Worm (Caenorhabditis elegans) whole organism, young adult: ENCODE results near the gene lin-66.
"Not testable (repeated sequence)": the region's sequence is repeated elsewhere in the genome, so short reads cannot be mapped to it uniquely, and the experiment has no call there.

Experiments
- B0336.3 ChIP-seq: fragments of 200-800 bp; sonication (Bioruptor generic); IDR thresholded peaks from 2 replicates; pipeline ENCODE4 v1.3.6; 2022; ENCODE audit warnings: missing genetic modification characterization, missing compliant biosample characterization
- C06A6.2 ChIP-seq: fragments of 200-800 bp; sonication (Bioruptor generic); conservative IDR thresholded peaks from 2 replicates; pipeline ENCODE4 v1.3.6; 2022; ENCODE audit warnings: missing genetic modification characterization, missing compliant biosample characterization
- F10E7.11 ChIP-seq: sonication (generic microtip); optimal IDR thresholded peaks from 2 replicates; lab custom pipeline; 2017; ENCODE audit warnings: mild to moderate bottlenecking, missing genetic modification characterization, moderate library complexity, missing compliant biosample characterization
- F57C9.4 ChIP-seq: sonication (generic microtip); optimal IDR thresholded peaks from 2 replicates; lab custom pipeline; 2017; ENCODE audit warnings: mild to moderate bottlenecking, missing genetic modification characterization, missing compliant biosample characterization
- ama-1 ChIP-seq, 3 experiments: fragments of 150-350 bp in 1 of 3; sonication (generic microtip) in 2 of 3; optimal IDR thresholded peaks; 2 replicates each; lab custom pipeline; 2014 to 2018; ENCODE audit warnings: missing biosample characterization in 2 of 3, missing genetic modification characterization in 2 of 3, missing genetic modification reagents in 2 of 3
- chd-7 ChIP-seq: sonication (generic microtip); optimal IDR thresholded peaks from 2 replicates; lab custom pipeline; 2016; ENCODE audit warnings: mild to moderate bottlenecking, missing genetic modification characterization, moderate library complexity, missing compliant biosample characterization
- efl-1 ChIP-seq: fragments of 150-350 bp; optimal IDR thresholded peaks from 2 replicates; lab custom pipeline; 2014; ENCODE audit warnings: missing biosample characterization, missing genetic modification reagents, missing genetic modification characterization
- lsy-27 ChIP-seq: sonication (generic microtip); optimal IDR thresholded peaks from 2 replicates; lab custom pipeline; 2017; ENCODE audit warnings: missing genetic modification characterization, mild to moderate bottlenecking, missing compliant biosample characterization, antibody characterized with exemption, missing genotype, borderline replicate concordance; ENCODE audit not compliant: insufficient read depth
- pha-4 ChIP-seq: fragments of 150-350 bp; sonication (generic microtip); optimal IDR thresholded peaks from 2 replicates; lab custom pipeline; 2014; ENCODE audit warnings: missing biosample characterization, missing genetic modification reagents, missing genetic modification characterization
- snpc-1.1 ChIP-seq: sonication (generic microtip); optimal IDR thresholded peaks from 2 replicates; lab custom pipeline; 2017; ENCODE audit warnings: missing genetic modification characterization, mild to moderate bottlenecking, missing compliant biosample characterization, antibody characterized with exemption, moderate library complexity, missing genotype, missing genetic modification reagents; ENCODE audit not compliant: insufficient read depth
- snpc-4 ChIP-seq, 5 experiments: fragments of 150-350 bp in 1 of 5; sonication (generic microtip) in 4 of 5; optimal IDR thresholded peaks; 2 replicates each; lab custom pipeline; 2014 to 2018; ENCODE audit warnings: missing genetic modification characterization in 5 of 5, missing biosample characterization in 3 of 5, antibody characterized with exemption in 2 of 5, mild to moderate bottlenecking in 2 of 5, missing compliant biosample characterization in 2 of 5, missing genotype in 2 of 5, moderate library complexity in 2 of 5, missing genetic modification reagents in 1 of 5
- unc-62 ChIP-seq: fragments of 150-350 bp; optimal IDR thresholded peaks from 2 replicates; lab custom pipeline; 2014; ENCODE audit warnings: missing biosample characterization, missing genetic modification reagents, missing genetic modification characterization
- zim-3 ChIP-seq: sonication (generic microtip); optimal IDR thresholded peaks from 2 replicates; lab custom pipeline; 2017; ENCODE audit warnings: mild to moderate bottlenecking, missing genetic modification characterization, moderate library complexity, missing compliant biosample characterization
- ztf-26 ChIP-seq: sonication (generic microtip); optimal IDR thresholded peaks from 2 replicates; lab custom pipeline; 2017; ENCODE audit warnings: missing genetic modification characterization, missing compliant biosample characterization

- not testable (repeated sequence) for TF ChIP-seq C06A6.2 (GFP tag; lab: Robert Waterston, UW); ztf-26 (tag; lab: Kevin White, UChicago); pha-4 (tag; lab: Kevin White, UChicago); ama-1 (optimal IDR thresholded peaks at IDR 0.05; lab: Kevin White, UChicago); ama-1 (GFP tag; optimal IDR thresholded peaks at IDR 0.05; lab: Kevin White, UChicago); snpc-1.1; unc-62 (GFP tag; lab: Kevin White, UChicago); F10E7.11; lsy-27 (tag; lab: Kevin White, UChicago); B0336.3 (GFP tag; lab: Robert Waterston, UW); zim-3; F57C9.4; efl-1; snpc-4 (GFP tag; optimal IDR thresholded peaks at IDR 0.05; lab: Kevin White, UChicago); snpc-4 (tag; optimal IDR thresholded peaks at IDR 0.05; lab: Kevin White, UChicago); chd-7 (tag; lab: Kevin White, UChicago)
Observed at ce11 chrIV:13929558-13929957, 41.7 kb downstream of the lin-66 start.
